Fruit fly (Drosophila melanogaster): ENCODE measurements around the gene CG15036.

The CG15036 gene

dm6 chrX:7411806-7412205 lies 12.8 kb downstream of the CG15036 start, which contains the start of gene CG42246:
CG42246 (minus strand) TSS chrX:7411906.
- TF ChIP-seq danr (GFP tag; IDR thresholded peaks at IDR 0.05) (no peak), C15 (GFP tag; IDR thresholded peaks at IDR 0.05) (no peak), exex (tag; optimal IDR thresholded peaks at IDR 0.05) (no peak), Sox102F (GFP tag; optimal IDR thresholded peaks at IDR 0.05) (no peak), CG14667 (GFP tag; IDR thresholded peaks at IDR 0.05) (no peak), CG31441 (GFP tag; IDR thresholded peaks at IDR 0.05) (no peak), stwl (tag; optimal IDR thresholded peaks at IDR 0.05) (no peak), dan (GFP tag; IDR thresholded peaks at IDR 0.05) (no peak), CG34224 (GFP tag; IDR thresholded peaks at IDR 0.05; ENCODE audit: partially characterized antibody) (no peak), CG14860 (GFP tag; IDR thresholded peaks at IDR 0.05; ENCODE audit: partially characterized antibody) (no peak), CrebB (tag; optimal IDR thresholded peaks at IDR 0.05) (no peak), CG10366 (GFP tag; IDR thresholded peaks at IDR 0.05) (no peak), nau (GFP tag; optimal IDR thresholded peaks at IDR 0.05) (no peak)

dm6 chrX:7406908-7407307 lies 17.7 kb downstream of the CG15036 start, which contains the start of gene CG32727:
CG32727 (plus strand) TSS chrX:7407208.
- TF ChIP-seq Sry-β (GFP tag; optimal IDR thresholded peaks at IDR 0.05): no peak
- no peak for TF ChIP-seq CG4328 (GFP tag; optimal IDR thresholded peaks at IDR 0.05)
- no peak for TF ChIP-seq CG16815 (GFP tag; optimal IDR thresholded peaks at IDR 0.05)
- no peak for TF ChIP-seq CG2120 (GFP tag; optimal IDR thresholded peaks at IDR 0.05)
- TF ChIP-seq fru (optimal IDR thresholded peaks at IDR 0.05): no peak
- no peak for TF ChIP-seq Doc2 (GFP tag; IDR thresholded peaks at IDR 0.05)
- no peak for TF ChIP-seq CG4424 (GFP tag; optimal IDR thresholded peaks at IDR 0.05)
- TF ChIP-seq stwl (tag; optimal IDR thresholded peaks at IDR 0.05): no peak
- TF ChIP-seq CG8478 (optimal IDR thresholded peaks at IDR 0.05): no peak
- no peak for TF ChIP-seq CG12391 (tag; optimal IDR thresholded peaks at IDR 0.05)
- TF ChIP-seq Blimp-1 (GFP tag; optimal IDR thresholded peaks at IDR 0.05): no peak
- TF ChIP-seq CG31365 (tag; optimal IDR thresholded peaks at IDR 0.05): no peak
- TF ChIP-seq CG5180 (GFP tag; optimal IDR thresholded peaks at IDR 0.05): no peak
- no peak for TF ChIP-seq mld (GFP tag; IDR thresholded peaks at IDR 0.05; ENCODE audit: partially characterized antibody)
- TF ChIP-seq Chrac-16 (GFP tag; optimal IDR thresholded peaks at IDR 0.05): no peak
- TF ChIP-seq Oli (tag; optimal IDR thresholded peaks at IDR 0.05): no peak
- no peak for TF ChIP-seq Rx (GFP tag; IDR thresholded peaks at IDR 0.05)
- TF ChIP-seq inv (GFP tag; IDR thresholded peaks at IDR 0.05; ENCODE audit: partially characterized antibody): no peak
- TF ChIP-seq sna (GFP tag; IDR thresholded peaks at IDR 0.05; ENCODE audit: partially characterized antibody): no peak

dm6 chrX:7405697-7406096 lies 18.9 kb downstream of the CG15036 start, which contains the start of gene CG1677:
CG1677 (minus strand) TSS chrX:7405797.
- no peak for TF ChIP-seq CG10462 (GFP tag; optimal IDR thresholded peaks at IDR 0.05)
- TF ChIP-seq Med (GFP tag): no peak
- no peak for TF ChIP-seq CG8089 (GFP tag; optimal IDR thresholded peaks at IDR 0.05)

dm6 chrX:7403074-7403473 lies 21.6 kb downstream of the CG15036 start, which contains the start of gene CG15035:
CG15035 (minus strand) TSS chrX:7403174.
- TF ChIP-seq fd64A (GFP tag; optimal IDR thresholded peaks at IDR 0.05): no peak
- no peak for TF ChIP-seq CG5245 (GFP tag; optimal IDR thresholded peaks at IDR 0.05)
- TF ChIP-seq danr (GFP tag; IDR thresholded peaks at IDR 0.05): no peak
